Worm (Caenorhabditis elegans) whole organism, mixed stage, embryonic: Measurements from ENCODE around the gene cdc-25.4.

ENCODE experiments used
- M03D4.4 ChIP-seq: sonication (generic microtip); optimal IDR thresholded peaks from 2 replicates; lab custom pipeline; 2017; ENCODE audit warnings: mild to moderate bottlenecking, missing genetic modification characterization, missing compliant biosample characterization
- elt-1 ChIP-seq: sonication (generic microtip); optimal IDR thresholded peaks from 2 replicates; lab custom pipeline; 2017; ENCODE audit warnings: missing genetic modification characterization, mild to moderate bottlenecking, missing compliant biosample characterization, antibody characterized with exemption, moderate library complexity, borderline replicate concordance; ENCODE audit not compliant: insufficient read depth
- mep-1 ChIP-seq: fragments of 150-350 bp; optimal IDR thresholded peaks from 2 replicates; lab custom pipeline; 2017; ENCODE audit warnings: missing biosample characterization, missing genetic modification reagents, missing genetic modification characterization, inconsistent platforms
- nhr-12 ChIP-seq: fragments of 150-350 bp; optimal IDR thresholded peaks from 2 replicates; lab custom pipeline; 2014; ENCODE audit warnings: missing biosample characterization, missing genetic modification characterization
- nhr-76 ChIP-seq: sonication (generic microtip); optimal IDR thresholded peaks from 2 replicates; lab custom pipeline; 2017; ENCODE audit warnings: missing biosample characterization, missing genetic modification characterization
- pha-4 ChIP-seq: fragments of 150-350 bp; optimal IDR thresholded peaks from 2 replicates; lab custom pipeline; 2018; ENCODE audit warnings: missing biosample characterization, missing genetic modification reagents, missing genetic modification characterization
- sem-2 ChIP-seq: fragments of 200-800 bp; sonication (Bioruptor generic); optimal IDR thresholded peaks from 2 replicates; lab custom pipeline; 2018; ENCODE audit warnings: mild to moderate bottlenecking, missing genetic modification characterization, missing compliant biosample characterization
- snpc-4 ChIP-seq: fragments of 150-350 bp; optimal IDR thresholded peaks from 2 replicates; lab custom pipeline; 2014; ENCODE audit warnings: missing biosample characterization, missing genetic modification characterization
- sptf-1 ChIP-seq: sonication (generic microtip); optimal IDR thresholded peaks from 2 replicates; lab custom pipeline; 2017; ENCODE audit warnings: mild to moderate bottlenecking, missing genetic modification characterization, moderate library complexity, missing compliant biosample characterization

DNA sequence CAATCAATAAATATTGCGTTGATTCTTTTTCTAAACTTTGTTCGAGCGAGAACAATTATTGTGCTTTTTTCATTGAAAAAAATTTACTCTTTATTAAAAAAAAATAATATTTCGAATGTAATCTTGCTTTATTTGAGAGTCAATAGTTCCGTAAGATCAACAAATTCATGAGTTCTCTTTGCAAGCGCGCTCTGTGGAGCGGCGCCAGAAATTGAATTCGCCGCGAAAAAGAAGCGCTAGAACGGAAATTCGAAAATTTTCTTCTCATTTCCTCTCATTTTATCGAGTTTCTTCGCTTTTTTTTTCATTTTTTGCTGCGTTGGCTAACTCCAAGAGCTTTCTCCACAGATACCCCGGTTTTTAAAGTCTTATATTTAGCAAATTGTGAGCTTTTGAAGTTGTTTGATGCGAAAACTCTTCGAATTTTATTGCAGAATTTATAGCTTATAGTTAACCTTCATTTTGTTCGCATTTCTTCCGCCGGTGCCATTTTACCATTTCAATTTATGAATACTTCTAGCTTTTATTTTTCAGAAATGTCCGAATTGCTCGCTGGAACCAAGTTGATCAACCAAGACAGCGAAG lies 7.9 kb upstream of the cdc-25.4 start, which contains the start of gene R05H5.3:
- TF ChIP-seq elt-1 (tag; lab: Kevin White, UChicago) (no peak), mep-1 (tag; lab: Kevin White, UChicago) (no peak), sptf-1 (no peak), snpc-4 (tag; lab: Kevin White, UChicago) (no peak), pha-4 (tag; lab: Kevin White, UChicago) (no peak), M03D4.4 (tag; lab: Kevin White, UChicago) (no peak), nhr-12 (no peak), sem-2 (GFP tag; lab: Kevin White, UChicago) (no peak), nhr-76 (no peak)
